Worm (Caenorhabditis elegans) whole organism, late embryonic: ENCODE data around the gene C12D8.9.

Experiments used
- ama-1 ChIP-seq: fragments of 150-350 bp; optimal IDR thresholded peaks from 2 replicates; lab custom pipeline; 2014
- ceh-18 ChIP-seq: sonication (generic microtip); optimal IDR thresholded peaks from 2 replicates; lab custom pipeline; 2016; ENCODE audit warnings: missing genetic modification characterization, missing compliant biosample characterization
- ceh-19 ChIP-seq: fragments of 200-800 bp; sonication (Bioruptor generic); optimal IDR thresholded peaks from 2 replicates; lab custom pipeline; 2018; ENCODE audit warnings: mild to moderate bottlenecking, missing genetic modification characterization, missing compliant biosample characterization
- ceh-2 ChIP-seq: sonication (generic microtip); optimal IDR thresholded peaks from 2 replicates; lab custom pipeline; 2016; ENCODE audit warnings: missing genotype, missing genetic modification characterization, missing compliant biosample characterization
- ceh-22 ChIP-seq: sonication (generic microtip); optimal IDR thresholded peaks from 2 replicates; lab custom pipeline; 2017; ENCODE audit warnings: missing biosample characterization, missing genetic modification characterization
- ceh-24 ChIP-seq: sonication (generic microtip); optimal IDR thresholded peaks from 2 replicates; lab custom pipeline; 2016; ENCODE audit warnings: mild to moderate bottlenecking, missing genetic modification characterization, missing compliant biosample characterization
- ceh-31 ChIP-seq: sonication (generic microtip); optimal IDR thresholded peaks from 2 replicates; lab custom pipeline; 2016; ENCODE audit warnings: missing genetic modification characterization, missing compliant biosample characterization
- ceh-48 ChIP-seq: sonication (generic microtip); optimal IDR thresholded peaks from 2 replicates; lab custom pipeline; 2016; ENCODE audit warnings: missing genetic modification characterization, inconsistent platforms, missing compliant biosample characterization
- dve-1 ChIP-seq: sonication (generic microtip); optimal IDR thresholded peaks from 2 replicates; lab custom pipeline; 2017; ENCODE audit warnings: antibody characterized with exemption, mild to moderate bottlenecking, missing genetic modification characterization, missing compliant biosample characterization
- elt-2 ChIP-seq: sonication (generic microtip); optimal IDR thresholded peaks from 2 replicates; lab custom pipeline; 2016; ENCODE audit warnings: missing genetic modification reagents, missing genetic modification characterization, missing compliant biosample characterization
- elt-4 ChIP-seq: sonication (generic microtip); optimal IDR thresholded peaks from 2 replicates; lab custom pipeline; 2016; ENCODE audit warnings: missing genetic modification characterization, missing compliant biosample characterization
- ets-4 ChIP-seq: sonication (generic microtip); optimal IDR thresholded peaks from 2 replicates; lab custom pipeline; 2016; ENCODE audit warnings: missing genetic modification characterization, missing compliant biosample characterization
- fax-1 ChIP-seq: sonication (generic microtip); optimal IDR thresholded peaks from 2 replicates; lab custom pipeline; 2016; ENCODE audit warnings: missing genotype, missing genetic modification characterization, missing compliant biosample characterization
- fkh-6 ChIP-seq: sonication (generic microtip); optimal IDR thresholded peaks from 2 replicates; lab custom pipeline; 2016; ENCODE audit warnings: missing genetic modification characterization, missing compliant biosample characterization
- hlh-13 ChIP-seq: fragments of 200-800 bp; sonication (Bioruptor generic); optimal IDR thresholded peaks from 2 replicates; lab custom pipeline; 2018; ENCODE audit warnings: mild to moderate bottlenecking, missing genetic modification characterization, missing compliant biosample characterization
- hlh-30 ChIP-seq: sonication (generic microtip); optimal IDR thresholded peaks from 2 replicates; lab custom pipeline; 2017; ENCODE audit warnings: antibody characterized with exemption, missing genetic modification characterization, missing compliant biosample characterization; ENCODE audit not compliant: insufficient read depth
- lim-6 ChIP-seq: sonication (generic microtip); optimal IDR thresholded peaks from 2 replicates; lab custom pipeline; 2016; ENCODE audit warnings: missing genetic modification characterization, missing compliant biosample characterization
- madf-2 ChIP-seq: sonication (generic microtip); optimal IDR thresholded peaks from 2 replicates; lab custom pipeline; 2017; ENCODE audit warnings: missing genetic modification characterization, missing compliant biosample characterization
- nfya-1 ChIP-seq: sonication (generic microtip); optimal IDR thresholded peaks from 2 replicates; lab custom pipeline; 2017; ENCODE audit warnings: missing genetic modification characterization, mild to moderate bottlenecking, missing compliant biosample characterization, antibody characterized with exemption, moderate library complexity
- nhr-232 ChIP-seq: sonication (generic microtip); optimal IDR thresholded peaks from 2 replicates; lab custom pipeline; 2016; ENCODE audit warnings: missing genetic modification characterization, missing compliant biosample characterization
- odd-2 ChIP-seq: sonication (generic microtip); optimal IDR thresholded peaks from 2 replicates; lab custom pipeline; 2017; ENCODE audit warnings: antibody characterized with exemption, mild to moderate bottlenecking, missing genetic modification characterization, missing compliant biosample characterization
- pag-3 ChIP-seq: sonication (generic microtip); optimal IDR thresholded peaks from 2 replicates; lab custom pipeline; 2016; ENCODE audit warnings: missing compliant biosample characterization, missing genetic modification characterization, borderline replicate concordance
- pat-9 ChIP-seq: fragments of 200-800 bp; sonication (Bioruptor generic); optimal IDR thresholded peaks from 2 replicates; lab custom pipeline; 2018; ENCODE audit warnings: mild to moderate bottlenecking, missing genetic modification characterization, moderate library complexity, missing compliant biosample characterization
- pha-2 ChIP-seq: sonication (generic microtip); optimal IDR thresholded peaks from 2 replicates; lab custom pipeline; 2017; ENCODE audit warnings: mild to moderate bottlenecking, missing genetic modification characterization, missing compliant biosample characterization
- pros-1 ChIP-seq: fragments of 150-350 bp; optimal IDR thresholded peaks from 2 replicates; lab custom pipeline; 2014; ENCODE audit warnings: missing biosample characterization, missing genetic modification reagents, missing genetic modification characterization
- sdc-2 ChIP-seq: sonication (generic microtip); optimal IDR thresholded peaks from 2 replicates; lab custom pipeline; 2016; ENCODE audit warnings: missing genotype, missing genetic modification characterization, missing compliant biosample characterization
- sox-4 ChIP-seq: sonication (generic microtip); optimal IDR thresholded peaks from 2 replicates; lab custom pipeline; 2017; ENCODE audit warnings: mild to moderate bottlenecking, missing genetic modification characterization, inconsistent platforms, missing compliant biosample characterization
- syd-9 ChIP-seq: sonication (generic microtip); optimal IDR thresholded peaks from 2 replicates; lab custom pipeline; 2016; ENCODE audit warnings: mild to moderate bottlenecking, missing genetic modification characterization, moderate library complexity, missing compliant biosample characterization
- tbx-7 ChIP-seq: sonication (generic microtip); optimal IDR thresholded peaks from 2 replicates; lab custom pipeline; 2016; ENCODE audit warnings: missing genotype, missing genetic modification characterization, missing compliant biosample characterization
- unc-3 ChIP-seq, 2 experiments: fragments of 200-800 bp in 1 of 2; sonication (Bioruptor generic) in 1 of 2; sonication (generic microtip) in 1 of 2; conservative IDR thresholded peaks in 1 of 2; optimal IDR thresholded peaks in 1 of 2; 2 replicates each; pipeline versions ENCODE4 v1.3.6 to Lab custom; 2016 to 2022; ENCODE audit warnings: missing compliant biosample characterization in 2 of 2, missing genetic modification characterization in 2 of 2, missing genetic modification reagents in 1 of 2
- unc-42 ChIP-seq: sonication (generic microtip); optimal IDR thresholded peaks from 2 replicates; lab custom pipeline; 2016; ENCODE audit warnings: missing genotype, missing genetic modification characterization, missing compliant biosample characterization
- unc-86 ChIP-seq: sonication (generic microtip); optimal IDR thresholded peaks from 2 replicates; lab custom pipeline; 2016; ENCODE audit warnings: missing genetic modification characterization, missing compliant biosample characterization
- zip-5 ChIP-seq: sonication (generic microtip); optimal IDR thresholded peaks from 2 replicates; lab custom pipeline; 2016; ENCODE audit warnings: missing genetic modification characterization, missing compliant biosample characterization

Gene C12D8.9

ce11 chrV:10275619-10276018 lies 32.6 kb upstream of the C12D8.9 start, which contains the start of gene Y22F5A.11:
Y22F5A.11 (minus strand) TSS chrV:10275646.
- TF ChIP-seq unc-42 (tag; lab: Kevin White, UChicago) = peak; percentile 0
- no peak for TF ChIP-seq odd-2 (tag; lab: Kevin White, UChicago)

- TF ChIP-seq ceh-48 (tag; lab: Kevin White, UChicago) = peak; percentile 89
- no peak for TF ChIP-seq sox-4 (tag; lab: Kevin White, UChicago)
- no peak for TF ChIP-seq pha-2 (tag; lab: Kevin White, UChicago)
- peak; percentile 26 for TF ChIP-seq nfya-1 (tag; lab: Kevin White, UChicago)
- peak; percentile 15 for TF ChIP-seq pros-1 (tag; lab: Kevin White, UChicago)
- TF ChIP-seq ceh-31 (tag; lab: Kevin White, UChicago) = peak; percentile 1
- TF ChIP-seq ceh-18 (tag; lab: Kevin White, UChicago) = no peak
- TF ChIP-seq unc-42 (tag; lab: Kevin White, UChicago) = peak; percentile 31
- no peak for TF ChIP-seq pag-3
- TF ChIP-seq, all 69 proteins: peak for 5
Measured at ce11 chrV:10273837-10274236, 30.8 kb upstream of the C12D8.9 start.

ce11 chrV:10270214-10270613 lies 27.2 kb upstream of the C12D8.9 start, which contains the start of gene ric-4:
ric-4 (minus strand) TSS chrV:10270314.
- TF ChIP-seq ceh-19 (GFP tag; lab: Kevin White, UChicago) (no peak), ceh-2 (tag; lab: Kevin White, UChicago) (no peak), unc-86 (tag; lab: Kevin White, UChicago) (no peak)
- TF ChIP-seq, all 69 proteins: peak for 0

ce11 chrV:10266050-10266449 lies 23.0 kb upstream of the C12D8.9 start:
- no peak for TF ChIP-seq ets-4
- TF ChIP-seq unc-42 (tag; lab: Kevin White, UChicago) = peak; percentile 73
- TF ChIP-seq, all 69 proteins: peak for 1

ce11 chrV:10265019-10265418 lies 22.0 kb upstream of the C12D8.9 start:
- TF ChIP-seq ceh-19 (GFP tag; lab: Kevin White, UChicago) = peak; percentile 31
- no peak for TF ChIP-seq syd-9
- no peak for TF ChIP-seq tbx-7
- TF ChIP-seq nhr-232 (tag; lab: Kevin White, UChicago) = no peak
- peak; percentile 66 for TF ChIP-seq unc-42 (tag; lab: Kevin White, UChicago)
- TF ChIP-seq unc-3 (GFP tag; conservative IDR thresholded peaks at IDR 0.05; lab: Robert Waterston, UW) = no peak
- TF ChIP-seq unc-3 (tag; optimal IDR thresholded peaks at IDR 0.05; lab: Kevin White, UChicago) = no peak
- no peak for TF ChIP-seq ceh-18 (tag; lab: Kevin White, UChicago)

ce11 chrV:10260460-10260859 lies 17.5 kb upstream of the C12D8.9 start, which contains the start of gene sri-18:
sri-18 (minus strand) TSS chrV:10260560.
- TF ChIP-seq dve-1 (tag; lab: Kevin White, UChicago) = no peak

ce11 chrV:10256050-10256449 lies 13.0 kb upstream of the C12D8.9 start, which contains the start of gene nhr-232:
nhr-232 (plus strand) TSS chrV:10256170.
- TF ChIP-seq elt-2 (tag; lab: Kevin White, UChicago) (peak; percentile 62), unc-3 (GFP tag; conservative IDR thresholded peaks at IDR 0.05; lab: Robert Waterston, UW) (no peak), unc-3 (tag; optimal IDR thresholded peaks at IDR 0.05; lab: Kevin White, UChicago) (no peak)

ce11 chrV:10255005-10255472 lies 12.0 kb upstream of the C12D8.9 start, which contains the start of gene rop-1:
rop-1 (minus strand) TSS chrV:10255055.
- TF ChIP-seq madf-2 (tag; lab: Kevin White, UChicago) (no peak), ceh-18 (tag; lab: Kevin White, UChicago) (no peak), sdc-2 (tag; lab: Kevin White, UChicago) (no peak), lim-6 (tag; lab: Kevin White, UChicago) (no peak), fkh-6 (tag; lab: Kevin White, UChicago) (no peak), pat-9 (no peak), elt-4 (tag; lab: Kevin White, UChicago) (no peak), zip-5 (no peak), ama-1 (lab: Kevin White, UChicago) (no peak), hlh-30 (tag; lab: Kevin White, UChicago) (no peak), sox-4 (tag; lab: Kevin White, UChicago) (no peak), ceh-19 (GFP tag; lab: Kevin White, UChicago) (no peak), ceh-22 (tag; lab: Kevin White, UChicago) (no peak), pha-2 (tag; lab: Kevin White, UChicago) (no peak), ceh-24 (tag; lab: Kevin White, UChicago) (no peak), fax-1 (no peak), ets-4 (no peak), elt-2 (tag; lab: Kevin White, UChicago) (no peak), hlh-13 (GFP tag; lab: Kevin White, UChicago) (no peak)
